Fruit fly (Drosophila melanogaster): ENCODE data around the gene CG2604.
A peak's percentile ranks its signal among the peaks of the same experiment; 100 is the strongest.

Gene CG2604

DNA sequence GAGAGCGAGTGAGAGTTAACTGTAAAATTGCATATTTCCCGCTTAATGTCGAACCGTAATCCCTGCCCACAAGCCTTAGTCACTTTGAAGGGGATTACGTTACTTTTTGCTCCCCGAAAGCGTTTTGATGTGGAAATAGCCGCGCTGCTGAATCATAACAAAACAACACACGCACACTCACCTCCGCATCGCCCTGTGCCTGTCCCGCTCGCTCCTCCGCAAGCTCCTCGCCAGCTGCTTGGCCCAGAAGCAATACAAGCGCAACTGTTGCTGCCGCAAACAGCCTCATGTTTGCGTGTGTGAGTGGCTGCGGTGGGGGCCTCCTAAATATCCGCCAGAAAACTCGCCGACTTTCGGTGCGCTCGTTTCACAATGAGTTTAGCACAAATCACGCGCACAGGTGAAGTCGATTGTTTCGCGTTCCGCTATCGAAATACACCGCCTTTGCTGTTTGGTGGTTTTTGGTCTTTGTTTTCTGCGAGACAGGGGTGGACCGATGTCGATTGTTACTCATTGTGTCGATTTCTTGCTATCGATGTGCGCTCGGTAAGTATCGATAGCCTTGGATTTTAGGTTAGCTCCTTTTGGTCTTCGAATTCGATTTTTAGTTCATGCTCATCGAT, 28.2 kb upstream of the CG2604 start, which contains the start of gene CtsF (continued):
- TF ChIP-seq Awh (GFP tag; IDR thresholded peaks at IDR 0.05) (no peak), CG7271 (tag; optimal IDR thresholded peaks at IDR 0.05) (no peak), bsh (GFP tag; optimal IDR thresholded peaks at IDR 0.05) (no peak), CG33557 (GFP tag; optimal IDR thresholded peaks at IDR 0.05) (no peak), CG1832 (GFP tag; optimal IDR thresholded peaks at IDR 0.05) (peak; percentile 84), CG10431 (GFP tag; optimal IDR thresholded peaks at IDR 0.05) (no peak), sob (GFP tag; IDR thresholded peaks at IDR 0.05) (0 out of 2 replicates have a peak, but pooled peaks have one; percentile 42), pros (GFP tag; optimal IDR thresholded peaks at IDR 0.05) (peak; percentile 22), Taf1 (GFP tag; IDR thresholded peaks at IDR 0.05) (no peak), CG7556 (GFP tag; optimal IDR thresholded peaks at IDR 0.05) (peak; percentile 6), CG11560 (tag; IDR thresholded peaks at IDR 0.05) (no peak), Scr (GFP tag; IDR thresholded peaks at IDR 0.05; ENCODE audit: partially characterized antibody) (peak; percentile 98), hbn (GFP tag; IDR thresholded peaks at IDR 0.05; ENCODE audit: partially characterized antibody) (peak; percentile 98), CG14965 (GFP tag; optimal IDR thresholded peaks at IDR 0.05; ENCODE audit: borderline replicate concordance) (no peak), NK7.1 (GFP tag; optimal IDR thresholded peaks at IDR 0.05) (peak; percentile 8), her (GFP tag; optimal IDR thresholded peaks at IDR 0.05) (peak; percentile 79), CG13894 (tag; optimal IDR thresholded peaks at IDR 0.05) (peak; percentile 64), Myb (GFP tag; optimal IDR thresholded peaks at IDR 0.05) (peak; percentile 78), E2f2 (GFP tag; IDR thresholded peaks at IDR 0.05) (peak; percentile 95), stc (GFP tag; IDR thresholded peaks at IDR 0.05) (peak; percentile 29; the same call in 1 of the 2 replicates), Ets97D (GFP tag; optimal IDR thresholded peaks at IDR 0.05) (peak; percentile 74), dysf (GFP tag; IDR thresholded peaks at IDR 0.05) (no peak), HmgZ (tag; optimal IDR thresholded peaks at IDR 0.05) (peak; percentile 78), ken (GFP tag; IDR thresholded peaks at IDR 0.05) (peak; percentile 40; the same call in 1 of the 3 replicates), Eip74EF (GFP tag; optimal IDR thresholded peaks at IDR 0.05) (peak in 1 of 2 experiments; percentile 22), ham (GFP tag; IDR thresholded peaks at IDR 0.05) (no peak), lola (GFP tag; optimal IDR thresholded peaks at IDR 0.05) (no peak), Hr78 (GFP tag; optimal IDR thresholded peaks at IDR 0.05) (no peak), Med (GFP tag) (peak; percentile 88), CG14860 (GFP tag; IDR thresholded peaks at IDR 0.05; ENCODE audit: partially characterized antibody) (peak; percentile 100), disco-r (GFP tag; optimal IDR thresholded peaks at IDR 0.05) (peak; percentile 4), z (GFP tag; IDR thresholded peaks at IDR 0.05) (0 out of 3 replicates have a peak, but pooled peaks have one; percentile 30), oc (tag; optimal IDR thresholded peaks at IDR 0.05) (no peak), CG8924 (tag; optimal IDR thresholded peaks at IDR 0.05) (peak; percentile 41), CG11504 (tag; optimal IDR thresholded peaks at IDR 0.05) (peak; percentile 13), Meics (GFP tag; optimal IDR thresholded peaks at IDR 0.05) (no peak), pzg (GFP tag; optimal IDR thresholded peaks at IDR 0.05) (peak; percentile 93), chinmo (GFP tag; IDR thresholded peaks at IDR 0.05; ENCODE audit: partially characterized antibody) (peak; percentile 97), CG34422 (GFP tag; IDR thresholded peaks at IDR 0.05) (peak; percentile 85; the same call in 1 of the 3 replicates), CG34224 (GFP tag; IDR thresholded peaks at IDR 0.05; ENCODE audit: partially characterized antibody) (peak; percentile 100), tgo (GFP tag; IDR thresholded peaks at IDR 0.05) (no peak), Dref (GFP tag; IDR thresholded peaks at IDR 0.05) (peak; percentile 100), dmrt99B (tag; optimal IDR thresholded peaks at IDR 0.05) (peak; percentile 14), bigmax (GFP tag; optimal IDR thresholded peaks at IDR 0.05) (peak; percentile 99), trem (tag; optimal IDR thresholded peaks at IDR 0.05) (peak; percentile 63), CG3847 (GFP tag; IDR thresholded peaks at IDR 0.05) (peak; percentile 34; the same call in 1 of the 2 replicates), CG8089 (GFP tag; optimal IDR thresholded peaks at IDR 0.05) (no peak), wor (GFP tag; IDR thresholded peaks at IDR 0.05) (no peak)
